Worm (Caenorhabditis elegans) whole organism, L1 larva: Measurements from ENCODE around the gene B0563.10.

Experiments
- C04F5.9 ChIP-seq: sonication (generic microtip); optimal IDR thresholded peaks from 2 replicates; lab custom pipeline; 2016; ENCODE audit warnings: missing genetic modification characterization, missing compliant biosample characterization
- C16A3.4 ChIP-seq: fragments of 150-350 bp; optimal IDR thresholded peaks from 2 replicates; lab custom pipeline; 2014; ENCODE audit warnings: missing biosample characterization, missing genetic modification characterization
- F16B12.6 ChIP-seq: fragments of 150-350 bp; optimal IDR thresholded peaks from 2 replicates; lab custom pipeline; 2014; ENCODE audit warnings: missing biosample characterization, missing genetic modification characterization
- Y116A8C.19 ChIP-seq: sonication (generic microtip); optimal IDR thresholded peaks from 2 replicates; lab custom pipeline; 2016; ENCODE audit warnings: missing compliant biosample characterization, missing genetic modification characterization, borderline replicate concordance
- alr-1 ChIP-seq: fragments of 200-800 bp; sonication (Bioruptor generic); optimal IDR thresholded peaks from 2 replicates; lab custom pipeline; 2018; ENCODE audit warnings: borderline replicate concordance, mild to moderate bottlenecking, missing genetic modification characterization, missing compliant biosample characterization
- aly-2 ChIP-seq: fragments of 150-350 bp; optimal IDR thresholded peaks from 2 replicates; lab custom pipeline; 2014; ENCODE audit warnings: missing biosample characterization, missing genetic modification characterization
- ama-1 ChIP-seq: fragments of 150-350 bp; optimal IDR thresholded peaks from 2 replicates; lab custom pipeline; 2014
- blmp-1 ChIP-seq: fragments of 150-350 bp; optimal IDR thresholded peaks from 2 replicates; lab custom pipeline; 2014; ENCODE audit warnings: missing biosample characterization, missing genetic modification characterization
- ceh-8 ChIP-seq: fragments of 200-800 bp; sonication (Bioruptor generic); optimal IDR thresholded peaks from 2 replicates; lab custom pipeline; 2018; ENCODE audit warnings: mild to moderate bottlenecking, missing genetic modification characterization, moderate library complexity, missing compliant biosample characterization
- ceh-88 ChIP-seq: fragments of 200-800 bp; sonication (Bioruptor generic); IDR thresholded peaks from 2 replicates; pipeline ENCODE4 v1.3.6; 2022; ENCODE audit warnings: missing genetic modification characterization, missing compliant biosample characterization
- ces-1 ChIP-seq: fragments of 150-350 bp; optimal IDR thresholded peaks from 2 replicates; lab custom pipeline; 2014; ENCODE audit warnings: missing biosample characterization, missing genetic modification reagents, missing genetic modification characterization
- dsc-1 ChIP-seq: sonication (generic microtip); optimal IDR thresholded peaks from 2 replicates; lab custom pipeline; 2016; ENCODE audit warnings: mild to moderate bottlenecking, missing genetic modification characterization, missing compliant biosample characterization
- efl-1 ChIP-seq, 4 experiments: fragments of 150-350 bp; optimal IDR thresholded peaks in 3 of 4; peaks in 1 of 4; 1 replicate in 1 of 4; 2 replicates in 3 of 4; lab custom pipeline; 2014; ENCODE audit warnings: missing biosample characterization in 2 of 4, missing genetic modification characterization in 2 of 4, missing genetic modification reagents in 2 of 4
- efl-3 ChIP-seq: fragments of 200-800 bp; sonication (Bioruptor generic); optimal IDR thresholded peaks from 2 replicates; lab custom pipeline; 2018; ENCODE audit warnings: mild to moderate bottlenecking, missing genetic modification characterization, missing compliant biosample characterization
- egl-13 ChIP-seq: sonication (generic microtip); optimal IDR thresholded peaks from 2 replicates; lab custom pipeline; 2016; ENCODE audit warnings: missing genotype, missing genetic modification reagents, missing genetic modification characterization, missing compliant biosample characterization
- egl-27 ChIP-seq, 2 experiments: fragments of 150-350 bp in 1 of 2; sonication (generic microtip); optimal IDR thresholded peaks; 3 replicates each; lab custom pipeline; 2017 to 2018; ENCODE audit warnings: missing biosample characterization in 2 of 2, missing genetic modification characterization in 2 of 2, missing genetic modification reagents in 2 of 2
- elt-3 ChIP-seq, 6 experiments: fragments of 150-350 bp in 1 of 6; sonication (generic microtip); optimal IDR thresholded peaks; 2 replicates each; lab custom pipeline; 2017 to 2018; ENCODE audit warnings: missing biosample characterization in 6 of 6, missing genetic modification characterization in 6 of 6, inconsistent platforms in 1 of 6
- ets-5 ChIP-seq: fragments of 200-800 bp; sonication (Bioruptor generic); IDR thresholded peaks from 2 replicates; pipeline ENCODE4 v1.3.6; 2022; ENCODE audit warnings: missing genetic modification characterization, missing compliant biosample characterization
- grh-1 ChIP-seq: fragments of 200-800 bp; sonication (Bioruptor generic); IDR thresholded peaks from 2 replicates; pipeline ENCODE4 v1.3.6; 2022; ENCODE audit warnings: missing genetic modification reagents, missing genetic modification characterization, missing compliant biosample characterization
- hlh-17 ChIP-seq: fragments of 200-800 bp; sonication (Bioruptor generic); optimal IDR thresholded peaks from 2 replicates; lab custom pipeline; 2018; ENCODE audit warnings: missing genetic modification characterization, mild to moderate bottlenecking, missing compliant biosample characterization, moderate library complexity, borderline replicate concordance
- hpl-2 ChIP-seq: fragments of 150-350 bp; optimal IDR thresholded peaks from 2 replicates; lab custom pipeline; 2014; ENCODE audit warnings: missing biosample characterization, missing genetic modification reagents, missing genetic modification characterization
- irx-1 ChIP-seq: sonication (generic microtip); optimal IDR thresholded peaks from 2 replicates; lab custom pipeline; 2016; ENCODE audit warnings: missing genetic modification characterization, missing compliant biosample characterization
- isw-1 ChIP-seq: fragments of 200-800 bp; sonication (Bioruptor generic); IDR thresholded peaks from 2 replicates; pipeline ENCODE4 v1.3.6; 2022; ENCODE audit warnings: missing genetic modification characterization, missing compliant biosample characterization
- jun-1 ChIP-seq: fragments of 150-350 bp; optimal IDR thresholded peaks from 2 replicates; lab custom pipeline; 2014; ENCODE audit warnings: missing biosample characterization, missing genetic modification reagents, missing genetic modification characterization
- lin-13 ChIP-seq: fragments of 150-350 bp; optimal IDR thresholded peaks from 2 replicates; lab custom pipeline; 2014; ENCODE audit warnings: missing biosample characterization, missing genetic modification reagents, missing genetic modification characterization
- lin-14 ChIP-seq: fragments of 200-800 bp; sonication (Bioruptor generic); optimal IDR thresholded peaks from 2 replicates; lab custom pipeline; 2018; ENCODE audit warnings: mild to moderate bottlenecking, missing genetic modification characterization, moderate library complexity, missing compliant biosample characterization
- lin-15B ChIP-seq: fragments of 150-350 bp; sonication (generic microtip); optimal IDR thresholded peaks from 3 replicates; lab custom pipeline; 2014; ENCODE audit warnings: missing biosample characterization, missing genetic modification characterization
- lsy-2 ChIP-seq, 2 experiments: fragments of 150-350 bp; optimal IDR thresholded peaks; 2 replicates each; lab custom pipeline; 2014; ENCODE audit warnings: missing biosample characterization in 2 of 2, missing genetic modification characterization in 2 of 2
- mab-9 ChIP-seq: fragments of 200-800 bp; sonication (Bioruptor generic); IDR thresholded peaks from 2 replicates; pipeline ENCODE4 v1.3.6; 2022; ENCODE audit warnings: missing genetic modification reagents, missing genetic modification characterization, missing compliant biosample characterization
- nhr-12 ChIP-seq: sonication (generic microtip); optimal IDR thresholded peaks from 2 replicates; lab custom pipeline; 2017; ENCODE audit warnings: missing biosample characterization, missing genetic modification characterization
- nhr-19 ChIP-seq: fragments of 200-800 bp; sonication (Bioruptor generic); conservative IDR thresholded peaks from 2 replicates; pipeline ENCODE4 v1.3.6; 2022; ENCODE audit warnings: missing genetic modification characterization, missing compliant biosample characterization
- nhr-28 ChIP-seq: fragments of 150-350 bp; optimal IDR thresholded peaks from 2 replicates; lab custom pipeline; 2014; ENCODE audit warnings: missing biosample characterization, missing genetic modification characterization
- nhr-47 ChIP-seq: sonication (generic microtip); optimal IDR thresholded peaks from 2 replicates; lab custom pipeline; 2016; ENCODE audit warnings: mild to moderate bottlenecking, missing genetic modification characterization, moderate library complexity, missing compliant biosample characterization
- nhr-76 ChIP-seq: sonication (generic microtip); optimal IDR thresholded peaks from 2 replicates; lab custom pipeline; 2017; ENCODE audit warnings: missing biosample characterization, missing genetic modification characterization
- nhr-84 ChIP-seq: sonication (generic microtip); optimal IDR thresholded peaks from 2 replicates; lab custom pipeline; 2017; ENCODE audit warnings: missing biosample characterization, missing genetic modification characterization
- nhr-85 ChIP-seq: sonication (generic microtip); peaks from one replicate; lab custom pipeline; 2016; ENCODE audit warnings: missing genetic modification characterization, inconsistent platforms, missing compliant biosample characterization
- rnt-1 ChIP-seq: sonication (generic microtip); optimal IDR thresholded peaks from 2 replicates; lab custom pipeline; 2016; ENCODE audit warnings: mild to moderate bottlenecking, missing genetic modification characterization, moderate library complexity, missing compliant biosample characterization
- skn-1 ChIP-seq: fragments of 150-350 bp; optimal IDR thresholded peaks from 2 replicates; lab custom pipeline; 2014; ENCODE audit warnings: missing biosample characterization, missing genetic modification characterization
- snu-23 ChIP-seq: sonication (generic microtip); optimal IDR thresholded peaks from 2 replicates; lab custom pipeline; 2016; ENCODE audit warnings: missing genetic modification characterization, missing compliant biosample characterization
- sox-4 ChIP-seq: sonication (generic microtip); optimal IDR thresholded peaks from 2 replicates; lab custom pipeline; 2016; ENCODE audit warnings: missing genetic modification characterization, missing compliant biosample characterization
- sptf-1 ChIP-seq: fragments of 150-350 bp; optimal IDR thresholded peaks from 2 replicates; lab custom pipeline; 2014; ENCODE audit warnings: missing biosample characterization, missing genetic modification characterization
- sup-37 ChIP-seq: fragments of 200-800 bp; sonication (Bioruptor generic); optimal IDR thresholded peaks from 2 replicates; lab custom pipeline; 2018; ENCODE audit warnings: mild to moderate bottlenecking, missing genetic modification characterization, missing compliant biosample characterization
- swsn-7 ChIP-seq: sonication (generic microtip); optimal IDR thresholded peaks from 2 replicates; lab custom pipeline; 2016; ENCODE audit warnings: missing genetic modification characterization, missing compliant biosample characterization
- tbx-2 ChIP-seq: sonication (generic microtip); optimal IDR thresholded peaks from 2 replicates; lab custom pipeline; 2016; ENCODE audit warnings: missing genetic modification characterization, missing compliant biosample characterization
- unc-130 ChIP-seq: fragments of 150-350 bp; optimal IDR thresholded peaks from 2 replicates; lab custom pipeline; 2017; ENCODE audit warnings: missing biosample characterization, missing genetic modification characterization, inconsistent platforms
- unc-30 ChIP-seq: sonication (generic microtip); optimal IDR thresholded peaks from 2 replicates; lab custom pipeline; 2017; ENCODE audit warnings: missing biosample characterization, missing genetic modification characterization
- unc-86 ChIP-seq: sonication (generic microtip); optimal IDR thresholded peaks from 2 replicates; lab custom pipeline; 2016; ENCODE audit warnings: missing genetic modification characterization, missing compliant biosample characterization
- vab-15 ChIP-seq: sonication (generic microtip); optimal IDR thresholded peaks from 2 replicates; lab custom pipeline; 2017; ENCODE audit warnings: missing genotype, mild to moderate bottlenecking, missing genetic modification characterization, missing compliant biosample characterization
- xbp-1 ChIP-seq: sonication (generic microtip); optimal IDR thresholded peaks from 2 replicates; lab custom pipeline; 2016; ENCODE audit warnings: missing genetic modification characterization, missing compliant biosample characterization
- zag-1 ChIP-seq: fragments of 150-350 bp; optimal IDR thresholded peaks from 2 replicates; lab custom pipeline; 2014; ENCODE audit warnings: missing biosample characterization, missing genetic modification characterization
- ztf-4 ChIP-seq: fragments of 150-350 bp; optimal IDR thresholded peaks from 2 replicates; lab custom pipeline; 2014; ENCODE audit warnings: missing biosample characterization, missing genetic modification characterization

B0563.10 gene

ce11 chrX:9162864-9163263, 4.2 kb downstream of the B0563.10 start, which contains the start of gene tsp-11:
TSS of gene tsp-11 (plus strand) at chrX:9163164.
- TF ChIP-seq lin-14 (GFP tag; lab: Kevin White, UChicago) (no peak), elt-3 (tag; optimal IDR thresholded peaks at IDR 0.05; lab: Kevin White, UChicago) (no peak), C04F5.9 (tag; lab: Kevin White, UChicago) (no peak), sox-4 (tag; lab: Kevin White, UChicago) (no peak), swsn-7 (tag; lab: Kevin White, UChicago) (no peak), unc-86 (tag; lab: Kevin White, UChicago) (no peak), nhr-47 (tag; lab: Kevin White, UChicago) (no peak), grh-1 (no peak), alr-1 (no peak), xbp-1 (tag; lab: Kevin White, UChicago) (no peak), nhr-12 (tag; lab: Kevin White, UChicago) (no peak), F16B12.6 (tag; lab: Kevin White, UChicago) (no peak)

- TF ChIP-seq sup-37 (GFP tag; lab: Kevin White, UChicago) (no peak), nhr-76 (no peak), nhr-47 (tag; lab: Kevin White, UChicago) (no peak), nhr-19 (GFP tag; lab: Robert Waterston, UW) (peak; percentile 58), snu-23 (no peak), efl-1 (optimal IDR thresholded peaks at IDR 0.05; lab: Kevin White, UChicago) (no peak), efl-1 (GFP tag; optimal IDR thresholded peaks at IDR 0.05 in 1 of 2; lab: Kevin White, UChicago) (no peak), Y116A8C.19 (tag; lab: Kevin White, UChicago) (no peak), ces-1 (GFP tag; lab: Kevin White, UChicago) (no peak), blmp-1 (tag; lab: Kevin White, UChicago) (no peak), ama-1 (lab: Kevin White, UChicago) (no peak), nhr-84 (no peak), lin-15B (tag; lab: Kevin White, UChicago) (no peak), egl-27 (tag; optimal IDR thresholded peaks at IDR 0.05; lab: Kevin White, UChicago) (no peak), hlh-17 (no peak), nhr-28 (tag; lab: Kevin White, UChicago) (no peak), dsc-1 (tag; lab: Kevin White, UChicago) (peak; percentile 31), ceh-88 (GFP tag; lab: Robert Waterston, UW) (no peak), rnt-1 (tag; lab: Kevin White, UChicago) (peak; percentile 79), lsy-2 (tag; optimal IDR thresholded peaks at IDR 0.05; lab: Kevin White, UChicago) (no peak), irx-1 (tag; lab: Kevin White, UChicago) (no peak), hpl-2 (no peak), C16A3.4 (tag; lab: Kevin White, UChicago) (no peak), grh-1 (no peak), vab-15 (tag; lab: Kevin White, UChicago) (no peak), mab-9 (GFP tag; lab: Robert Waterston, UW) (no peak), sptf-1 (tag; lab: Kevin White, UChicago) (no peak), aly-2 (tag; lab: Kevin White, UChicago) (no peak), zag-1 (no peak), jun-1 (tag; lab: Kevin White, UChicago) (no peak), isw-1 (no peak), lin-13 (GFP tag; lab: Kevin White, UChicago) (no peak), alr-1 (no peak), skn-1 (tag; lab: Kevin White, UChicago) (no peak), unc-130 (tag; lab: Kevin White, UChicago) (peak; percentile 61), ets-5 (GFP tag; lab: Robert Waterston, UW) (no peak), ceh-8 (no peak), unc-30 (tag; lab: Kevin White, UChicago) (no peak), nhr-85 (tag; lab: Kevin White, UChicago) (no peak), nhr-12 (tag; lab: Kevin White, UChicago) (no peak), ztf-4 (tag; lab: Kevin White, UChicago) (no peak), efl-3 (GFP tag; lab: Kevin White, UChicago) (no peak), tbx-2 (tag; lab: Kevin White, UChicago) (no peak), egl-13 (tag; lab: Kevin White, UChicago) (no peak)
Measured at ce11 chrX:9161253-9161904, 5.7 kb downstream of the B0563.10 start.
